Worm (Caenorhabditis elegans): ENCODE measurements around the gene F55A11.7.

The F55A11.7 gene

DNA sequence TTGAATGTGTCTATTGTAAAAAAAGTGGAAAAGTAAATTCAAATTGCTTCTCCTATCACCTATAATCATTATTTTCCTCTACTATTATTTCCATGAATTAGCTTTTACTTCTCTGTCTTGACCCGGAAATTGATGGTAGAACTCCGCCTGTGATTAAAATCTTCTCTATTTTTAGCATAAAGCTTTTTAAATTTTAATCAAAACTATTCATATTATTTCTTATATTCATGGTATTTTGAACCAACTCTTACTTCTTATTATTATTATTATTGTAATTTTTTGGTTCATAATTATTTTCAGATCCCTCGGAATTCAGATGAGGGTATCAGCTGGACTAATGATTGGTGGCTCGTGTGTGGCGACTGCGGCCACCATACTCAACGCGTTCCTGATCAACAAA, 20.2 kb downstream of the F55A11.7 start, which contains the start of gene sel-11:
sel-11 (plus strand) TSS at position 301 of the 400 bp plus-strand sequence.
- peak; percentile 18; the same call in 1 of the 2 replicates for TF ChIP-seq lin-38 (GFP tag; IDR thresholded peaks at IDR 0.05)
- TF ChIP-seq ceh-62 (tag; optimal IDR thresholded peaks at IDR 0.05), result no peak
- peak in 1 of 2 experiments; percentile 51 for TF ChIP-seq unc-62 (GFP tag; optimal IDR thresholded peaks at IDR 0.05 in 1 of 2)
- TF ChIP-seq unc-62 (tag; optimal IDR thresholded peaks at IDR 0.05), result no peak

DNA sequence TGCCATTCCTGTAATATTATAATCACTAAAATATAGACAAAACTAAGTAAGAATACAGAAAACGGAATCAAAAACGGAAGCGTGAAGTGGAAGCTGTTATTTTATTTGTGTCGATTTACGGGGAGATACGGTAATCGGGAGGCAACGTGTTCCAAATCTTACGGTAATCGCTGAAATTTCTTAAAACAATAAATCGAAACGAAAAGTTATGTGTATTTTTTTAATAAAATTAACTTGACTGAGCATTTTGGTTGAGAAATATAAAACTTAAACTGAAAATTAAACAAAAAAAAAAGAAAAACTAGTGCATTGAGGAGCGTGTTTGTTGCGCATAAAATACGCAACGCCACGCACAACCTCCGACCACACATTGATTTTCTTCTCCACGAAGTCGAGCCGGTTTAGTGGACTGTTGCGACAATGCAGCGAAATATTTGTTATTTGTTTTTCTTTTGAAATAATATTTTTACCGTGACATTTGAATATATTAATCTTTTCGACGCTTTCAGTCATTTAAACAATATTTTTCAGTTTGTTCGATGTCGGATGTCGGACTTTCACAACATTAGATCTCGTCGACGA, 22.8 kb downstream of the F55A11.7 start, which contains the start of the genes F55A11.1 and syx-5:
F55A11.1 (minus strand) TSS at position 13 of the 582 bp plus-strand sequence.
syx-5 (plus strand) TSS at position 532 of the 582 bp plus-strand sequence.
- TF ChIP-seq nhr-10 (tag; optimal IDR thresholded peaks at IDR 0.05), result no peak
- no peak for TF ChIP-seq dmd-8 (GFP tag; IDR thresholded peaks at IDR 0.05)
- TF ChIP-seq F10B5.3 (tag; optimal IDR thresholded peaks at IDR 0.05), result peak; percentile 78
- TF ChIP-seq nhr-11 (tag; optimal IDR thresholded peaks at IDR 0.05), result peak; percentile 50
- peak; percentile 64 for TF ChIP-seq php-3 (GFP tag; IDR thresholded peaks at IDR 0.05)
- peak; percentile 18 for TF ChIP-seq unc-130 (GFP tag; optimal IDR thresholded peaks at IDR 0.05)
- peak; percentile 71 for TF ChIP-seq dpl-1 (GFP tag; optimal IDR thresholded peaks at IDR 0.05)
- TF ChIP-seq ZK337.2 (GFP tag; IDR thresholded peaks at IDR 0.05), result no peak
- peak; percentile 76; the same call in 1 of the 2 replicates for TF ChIP-seq nhr-42 (GFP tag; IDR thresholded peaks at IDR 0.05)
- peak; percentile 85 for TF ChIP-seq dve-1 (tag; optimal IDR thresholded peaks at IDR 0.05; ENCODE audit: insufficient read depth)
- TF ChIP-seq dmd-6 (GFP tag; IDR thresholded peaks at IDR 0.05), result peak; percentile 78
- peak; percentile 59 for TF ChIP-seq nhr-6 (tag; optimal IDR thresholded peaks at IDR 0.05)
- no peak for TF ChIP-seq lin-39 (tag; optimal IDR thresholded peaks at IDR 0.05)
- peak; percentile 33 for TF ChIP-seq zip-2 (tag; optimal IDR thresholded peaks at IDR 0.05)
- TF ChIP-seq tra-1 (GFP tag; IDR thresholded peaks at IDR 0.05), result no peak
- TF ChIP-seq vab-7 (GFP tag; IDR thresholded peaks at IDR 0.05), result peak; percentile 32; the same call in 1 of the 2 replicates
- TF ChIP-seq hmg-1.1 (GFP tag; IDR thresholded peaks at IDR 0.05), result peak; percentile 95
- peak; percentile 84 for TF ChIP-seq R02D3.7 (tag; optimal IDR thresholded peaks at IDR 0.05)
- peak; percentile 71; the same call in 1 of the 2 replicates for TF ChIP-seq zfp-3 (GFP tag; conservative IDR thresholded peaks at IDR 0.05)
- peak; percentile 42 for TF ChIP-seq ceh-32 (tag; optimal IDR thresholded peaks at IDR 0.05; ENCODE audit: poor library complexity)
- peak; percentile 12 for TF ChIP-seq zfp-2 (tag; optimal IDR thresholded peaks at IDR 0.05)
- TF ChIP-seq mep-1 (tag; optimal IDR thresholded peaks at IDR 0.05), result peak; percentile 89
- TF ChIP-seq pha-4 (GFP tag; IDR thresholded peaks at IDR 0.05), result peak; percentile 57
- no peak for TF ChIP-seq pha-4 (tag; optimal IDR thresholded peaks at IDR 0.05)
- peak; percentile 69; the same call in 1 of the 2 replicates for TF ChIP-seq saeg-2 (GFP tag; IDR thresholded peaks at IDR 0.05)
- peak; percentile 86 for TF ChIP-seq hlh-11 (tag; optimal IDR thresholded peaks at IDR 0.05)
- peak; percentile 83 for TF ChIP-seq ztf-7 (tag; optimal IDR thresholded peaks at IDR 0.05)
- TF ChIP-seq madf-9 (GFP tag; conservative IDR thresholded peaks at IDR 0.05), result no peak
- TF ChIP-seq mxl-3 (GFP tag; optimal IDR thresholded peaks at IDR 0.05), result peak; percentile 97
- no peak for TF ChIP-seq gei-8 (GFP tag; optimal IDR thresholded peaks at IDR 0.05)
- TF ChIP-seq F37D6.2 (tag; optimal IDR thresholded peaks at IDR 0.05), result peak; percentile 75
- TF ChIP-seq nhr-102 (tag; optimal IDR thresholded peaks at IDR 0.05), result peak; percentile 90
- TF ChIP-seq unc-39 (tag; optimal IDR thresholded peaks at IDR 0.05), result no peak
- peak; percentile 90 for TF ChIP-seq spr-1 (tag; optimal IDR thresholded peaks at IDR 0.05)
- peak; percentile 50 to 89 for TF ChIP-seq daf-16 (GFP tag; optimal IDR thresholded peaks at IDR 0.05)
- TF ChIP-seq daf-16 (tag; optimal IDR thresholded peaks at IDR 0.05), result peak; percentile 58
- peak; percentile 7 for TF ChIP-seq pqm-1 (tag; optimal IDR thresholded peaks at IDR 0.05)
- TF ChIP-seq ztf-11 (tag; optimal IDR thresholded peaks at IDR 0.05), result no peak
- 0 out of 2 replicates have a peak, but pooled peaks have one; percentile 45 for TF ChIP-seq ceh-20 (GFP tag; IDR thresholded peaks at IDR 0.05)
- TF ChIP-seq jun-1 (tag; optimal IDR thresholded peaks at IDR 0.05), result peak; percentile 10
- TF ChIP-seq ctbp-1 (GFP tag; IDR thresholded peaks at IDR 0.05), result peak; percentile 81
- TF ChIP-seq rbr-2 (tag; optimal IDR thresholded peaks at IDR 0.05), result peak; percentile 90
- peak; percentile 76 for TF ChIP-seq fkh-10 (GFP tag; optimal IDR thresholded peaks at IDR 0.05)
- peak; percentile 43 for TF ChIP-seq nhr-28 (tag; optimal IDR thresholded peaks at IDR 0.05)
- TF ChIP-seq hif-1 (tag; optimal IDR thresholded peaks at IDR 0.05), result peak; percentile 22 to 63
- TF ChIP-seq lin-38 (GFP tag; IDR thresholded peaks at IDR 0.05), result peak; percentile 79

All from whole organism, L4 larva.